Worm (Caenorhabditis elegans) whole organism, late embryonic: ENCODE results near the gene nkcc-1.

Source experiments
- madf-2 ChIP-seq: sonication (generic microtip); optimal IDR thresholded peaks from 2 replicates; lab custom pipeline; 2017; ENCODE audit warnings: missing genetic modification characterization, missing compliant biosample characterization
- nhr-11 ChIP-seq: fragments of 150-350 bp; optimal IDR thresholded peaks from 2 replicates; lab custom pipeline; 2014; ENCODE audit warnings: missing biosample characterization, missing genetic modification characterization
- pha-4 ChIP-seq: fragments of 150-350 bp; optimal IDR thresholded peaks from 2 replicates; lab custom pipeline; 2018; ENCODE audit warnings: missing biosample characterization, missing genetic modification reagents, missing genetic modification characterization
- tbx-2 ChIP-seq: sonication (generic microtip); optimal IDR thresholded peaks from 2 replicates; lab custom pipeline; 2016; ENCODE audit warnings: missing genetic modification characterization, missing compliant biosample characterization
- unc-3 ChIP-seq, 2 experiments: fragments of 200-800 bp in 1 of 2; sonication (Bioruptor generic) in 1 of 2; sonication (generic microtip) in 1 of 2; conservative IDR thresholded peaks in 1 of 2; optimal IDR thresholded peaks in 1 of 2; 2 replicates each; pipeline versions ENCODE4 v1.3.6 to Lab custom; 2016 to 2022; ENCODE audit warnings: missing compliant biosample characterization in 2 of 2, missing genetic modification characterization in 2 of 2, missing genetic modification reagents in 1 of 2

- TF ChIP-seq tbx-2 (no peak), unc-3 (GFP tag; conservative IDR thresholded peaks at IDR 0.05; lab: Robert Waterston, UW) (no peak), unc-3 (tag; optimal IDR thresholded peaks at IDR 0.05; lab: Kevin White, UChicago) (no peak), pha-4 (tag; lab: Kevin White, UChicago) (no peak), madf-2 (tag; lab: Kevin White, UChicago) (no peak), nhr-11 (tag; lab: Kevin White, UChicago) (no peak)
Measured at ce11 chrIV:14103054-14103453, 20.8 kb downstream of the nkcc-1 start, which contains the start of gene F52B11.5.
